Fruit fly (Drosophila melanogaster): Measurements from ENCODE around the gene CG4119.
A peak's percentile ranks its signal among the peaks of the same experiment; 100 is the strongest.

CG4119 gene

DNA sequence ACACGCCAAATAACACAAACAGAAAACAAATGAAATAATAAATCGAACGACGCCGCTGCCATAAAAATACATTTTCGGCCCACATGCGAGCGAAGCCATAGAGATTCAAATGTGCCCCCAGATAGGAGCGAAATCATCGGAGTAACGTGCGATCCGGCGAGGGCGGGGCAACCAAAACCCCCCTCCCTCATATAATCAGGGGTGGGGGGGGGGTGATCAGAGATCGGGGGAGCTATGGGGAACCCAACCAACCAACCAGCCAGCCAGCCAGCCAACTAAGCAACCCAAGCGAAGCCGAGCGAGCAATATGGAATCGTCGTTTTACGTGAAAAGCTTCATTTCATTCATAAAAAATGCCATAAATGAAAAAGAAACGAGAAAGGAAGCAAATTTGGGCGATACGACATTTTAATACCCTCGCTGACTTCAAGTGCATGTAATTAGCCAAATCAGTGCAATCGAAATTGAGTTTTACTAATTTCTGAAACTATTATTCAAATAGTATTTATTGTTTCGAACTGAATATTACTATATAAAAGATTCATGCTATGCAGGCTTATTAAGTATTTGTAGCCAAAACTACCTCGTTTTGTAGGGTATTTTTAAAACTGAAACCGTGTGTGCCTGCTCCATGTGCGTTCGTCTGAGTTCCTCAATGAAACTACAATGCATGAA, 34.1 kb downstream of the CG4119 start (continued):
- TF ChIP-seq CG10321 (GFP tag; IDR thresholded peaks at IDR 0.05) (no peak), Mes4 (GFP tag; optimal IDR thresholded peaks at IDR 0.05) (peak; percentile 45), CG15601 (tag; optimal IDR thresholded peaks at IDR 0.05) (peak; percentile 48), Ravus (GFP tag; IDR thresholded peaks at IDR 0.05) (no peak), Max (GFP tag; optimal IDR thresholded peaks at IDR 0.05) (peak; percentile 17), btn (GFP tag; optimal IDR thresholded peaks at IDR 0.05) (no peak), CG34376 (GFP tag; optimal IDR thresholded peaks at IDR 0.05) (no peak), lmd (GFP tag; IDR thresholded peaks at IDR 0.05) (peak; percentile 73), tup (GFP tag; optimal IDR thresholded peaks at IDR 0.05) (no peak), CG18476 (GFP tag; optimal IDR thresholded peaks at IDR 0.05) (peak; percentile 27), tgo (GFP tag; IDR thresholded peaks at IDR 0.05) (peak; percentile 65), CG15269 (tag; optimal IDR thresholded peaks at IDR 0.05) (peak; percentile 57), CG11093 (GFP tag; IDR thresholded peaks at IDR 0.05) (no peak), NC2α (GFP tag; optimal IDR thresholded peaks at IDR 0.05) (no peak), CG10565 (GFP tag; optimal IDR thresholded peaks at IDR 0.05) (no peak), CrebB (tag; optimal IDR thresholded peaks at IDR 0.05) (peak; percentile 37), CG11560 (tag; IDR thresholded peaks at IDR 0.05) (no peak), so (GFP tag; IDR thresholded peaks at IDR 0.05) (0 out of 3 replicates have a peak, but pooled peaks have one; percentile 55), CG6175 (GFP tag; IDR thresholded peaks at IDR 0.05) (peak; percentile 84), CG34224 (GFP tag; IDR thresholded peaks at IDR 0.05; ENCODE audit: partially characterized antibody) (no peak), CG17829 (tag; optimal IDR thresholded peaks at IDR 0.05) (peak; percentile 60), Scr (GFP tag; IDR thresholded peaks at IDR 0.05; ENCODE audit: partially characterized antibody) (no peak), CG7372 (GFP tag; IDR thresholded peaks at IDR 0.05) (no peak), sc (optimal IDR thresholded peaks at IDR 0.05) (no peak), sc (GFP tag; optimal IDR thresholded peaks at IDR 0.05) (peak; percentile 55), CG15696 (tag; optimal IDR thresholded peaks at IDR 0.05) (no peak), E2f2 (GFP tag; IDR thresholded peaks at IDR 0.05) (peak; percentile 35; the same call in 1 of the 2 replicates), CG17328 (GFP tag; IDR thresholded peaks at IDR 0.05) (peak; percentile 48; the same call in 1 of the 2 replicates), exex (tag; optimal IDR thresholded peaks at IDR 0.05) (no peak), CG4854 (GFP tag; optimal IDR thresholded peaks at IDR 0.05) (peak; percentile 38), Bdp1 (GFP tag; optimal IDR thresholded peaks at IDR 0.05) (no peak), CG4617 (GFP tag; optimal IDR thresholded peaks at IDR 0.05; ENCODE audit: borderline replicate concordance) (peak; percentile 7), nerfin-2 (GFP tag; IDR thresholded peaks at IDR 0.05; ENCODE audit: partially characterized antibody) (no peak), CG9876 (GFP tag; optimal IDR thresholded peaks at IDR 0.05) (no peak), cwo (GFP tag; optimal IDR thresholded peaks at IDR 0.05) (peak; percentile 48), toy (GFP tag; IDR thresholded peaks at IDR 0.05) (no peak), CG7556 (GFP tag; optimal IDR thresholded peaks at IDR 0.05) (peak; percentile 68), D (optimal IDR thresholded peaks at IDR 0.05) (no peak), D (GFP tag; optimal IDR thresholded peaks at IDR 0.05) (peak; percentile 54), gcm2 (GFP tag; optimal IDR thresholded peaks at IDR 0.05) (peak; percentile 10), CG14860 (GFP tag; IDR thresholded peaks at IDR 0.05; ENCODE audit: partially characterized antibody) (no peak), eyg (GFP tag; optimal IDR thresholded peaks at IDR 0.05) (no peak), Drgx (GFP tag; IDR thresholded peaks at IDR 0.05) (peak; percentile 38), B-H2 (GFP tag; optimal IDR thresholded peaks at IDR 0.05) (no peak), CG30403 (GFP tag; optimal IDR thresholded peaks at IDR 0.05) (peak; percentile 73), Hsf (GFP tag; optimal IDR thresholded peaks at IDR 0.05) (peak; percentile 44), TFAM (GFP tag; optimal IDR thresholded peaks at IDR 0.05) (no peak), row (GFP tag; IDR thresholded peaks at IDR 0.05) (peak; percentile 83), hkb (optimal IDR thresholded peaks at IDR 0.05) (no peak), hkb (GFP tag; IDR thresholded peaks at IDR 0.05) (peak; percentile 73), Hr3 (GFP tag; optimal IDR thresholded peaks at IDR 0.05) (peak; percentile 60)

Measured in whole organism, embryonic.